Worm (Caenorhabditis elegans) whole organism, L2 larva: Measurements from ENCODE around the gene F46B3.23.

Source experiments
- R02D3.7 ChIP-seq: fragments of 150-350 bp; optimal IDR thresholded peaks from 2 replicates; lab custom pipeline; 2014; ENCODE audit warnings: missing biosample characterization, missing genetic modification characterization
- Y55F3AM.14 ChIP-seq: fragments of 200-800 bp; sonication (Bioruptor generic); optimal IDR thresholded peaks from 2 replicates; lab custom pipeline; 2018; ENCODE audit warnings: mild to moderate bottlenecking, missing genetic modification characterization, missing compliant biosample characterization
- ZK546.5 ChIP-seq: sonication (generic microtip); optimal IDR thresholded peaks from 2 replicates; lab custom pipeline; 2017; ENCODE audit warnings: missing biosample characterization, missing genetic modification characterization
- alr-1 ChIP-seq: fragments of 150-350 bp; optimal IDR thresholded peaks from 2 replicates; lab custom pipeline; 2014; ENCODE audit warnings: missing biosample characterization, missing genetic modification characterization
- aly-2 ChIP-seq: fragments of 150-350 bp; optimal IDR thresholded peaks from 2 replicates; lab custom pipeline; 2014; ENCODE audit warnings: missing biosample characterization, missing genetic modification characterization
- ama-1 ChIP-seq: fragments of 150-350 bp; optimal IDR thresholded peaks from 2 replicates; lab custom pipeline; 2018; ENCODE audit warnings: inconsistent platforms
- blmp-1 ChIP-seq: sonication (generic microtip); optimal IDR thresholded peaks from 2 replicates; lab custom pipeline; 2017; ENCODE audit warnings: missing genetic modification characterization, mild to moderate bottlenecking, missing compliant biosample characterization, antibody characterized with exemption, moderate library complexity; ENCODE audit not compliant: insufficient read depth
- ceh-82 ChIP-seq: fragments of 150-350 bp; optimal IDR thresholded peaks from 2 replicates; lab custom pipeline; 2014; ENCODE audit warnings: missing biosample characterization, missing genetic modification characterization
- crh-2 ChIP-seq: sonication (generic microtip); optimal IDR thresholded peaks from 2 replicates; lab custom pipeline; 2017; ENCODE audit warnings: missing biosample characterization, missing genetic modification characterization
- dmd-4 ChIP-seq: sonication (generic microtip); optimal IDR thresholded peaks from 2 replicates; lab custom pipeline; 2017; ENCODE audit warnings: missing biosample characterization, missing genetic modification characterization
- egl-27 ChIP-seq: sonication (generic microtip); optimal IDR thresholded peaks from 3 replicates; lab custom pipeline; 2017; ENCODE audit warnings: missing biosample characterization, missing genetic modification reagents, missing genetic modification characterization
- elt-1 ChIP-seq: fragments of 150-350 bp; optimal IDR thresholded peaks from 2 replicates; lab custom pipeline; 2014; ENCODE audit warnings: missing biosample characterization, missing genetic modification characterization
- elt-3 ChIP-seq: sonication (generic microtip); optimal IDR thresholded peaks from 2 replicates; lab custom pipeline; 2017; ENCODE audit warnings: missing biosample characterization, missing genetic modification characterization
- fos-1 ChIP-seq: fragments of 150-350 bp; optimal IDR thresholded peaks from 2 replicates; lab custom pipeline; 2014; ENCODE audit warnings: missing biosample characterization, missing genetic modification characterization
- gmeb-1 ChIP-seq: fragments of 150-350 bp; optimal IDR thresholded peaks from 2 replicates; lab custom pipeline; 2014; ENCODE audit warnings: missing biosample characterization, missing genetic modification characterization
- lin-11 ChIP-seq: fragments of 150-350 bp; sonication (generic microtip); optimal IDR thresholded peaks from 2 replicates; lab custom pipeline; 2014; ENCODE audit warnings: missing biosample characterization, missing genetic modification characterization, inconsistent platforms, mixed read lengths
- lin-13 ChIP-seq: fragments of 150-350 bp; optimal IDR thresholded peaks from 2 replicates; lab custom pipeline; 2014; ENCODE audit warnings: missing biosample characterization, missing genetic modification reagents, missing genetic modification characterization
- lin-39 ChIP-seq: fragments of 150-350 bp; optimal IDR thresholded peaks from 2 replicates; lab custom pipeline; 2014; ENCODE audit warnings: missing biosample characterization, missing genetic modification reagents, missing genetic modification characterization
- mab-5 ChIP-seq: fragments of 150-350 bp; optimal IDR thresholded peaks from 2 replicates; lab custom pipeline; 2014; ENCODE audit warnings: missing biosample characterization, missing genetic modification characterization
- nhr-10 ChIP-seq: sonication (generic microtip); optimal IDR thresholded peaks from 2 replicates; lab custom pipeline; 2017; ENCODE audit warnings: missing biosample characterization, missing genetic modification characterization
- nhr-11 ChIP-seq: fragments of 150-350 bp; optimal IDR thresholded peaks from 2 replicates; lab custom pipeline; 2014; ENCODE audit warnings: missing biosample characterization, missing genetic modification characterization
- nhr-12 ChIP-seq: fragments of 150-350 bp; optimal IDR thresholded peaks from 2 replicates; lab custom pipeline; 2014; ENCODE audit warnings: missing biosample characterization, missing genetic modification characterization
- nhr-23 ChIP-seq: fragments of 150-350 bp; optimal IDR thresholded peaks from 2 replicates; lab custom pipeline; 2014; ENCODE audit warnings: missing biosample characterization, missing genetic modification reagents, missing genetic modification characterization
- nhr-237 ChIP-seq: fragments of 150-350 bp; optimal IDR thresholded peaks from 2 replicates; lab custom pipeline; 2014; ENCODE audit warnings: missing biosample characterization, missing genetic modification characterization
- nhr-25 ChIP-seq: fragments of 150-350 bp; sonication (generic microtip); optimal IDR thresholded peaks from 3 replicates; lab custom pipeline; 2014; ENCODE audit warnings: missing biosample characterization, missing genetic modification characterization
- nhr-6 ChIP-seq: fragments of 150-350 bp; optimal IDR thresholded peaks from 2 replicates; lab custom pipeline; 2014; ENCODE audit warnings: missing biosample characterization, missing genetic modification characterization
- peb-1 ChIP-seq: fragments of 150-350 bp; optimal IDR thresholded peaks from 2 replicates; lab custom pipeline; 2014; ENCODE audit warnings: missing biosample characterization, missing genetic modification characterization
- skn-1 ChIP-seq: sonication (generic microtip); optimal IDR thresholded peaks from 2 replicates; lab custom pipeline; 2017; ENCODE audit warnings: missing biosample characterization, missing genetic modification characterization
- sma-3 ChIP-seq: sonication (generic microtip); optimal IDR thresholded peaks from 2 replicates; lab custom pipeline; 2016; ENCODE audit warnings: missing genetic modification reagents, missing genetic modification characterization, missing compliant biosample characterization
- sma-9 ChIP-seq, 2 experiments: fragments of 150-350 bp in 1 of 2; sonication (generic microtip) in 1 of 2; optimal IDR thresholded peaks; 2 replicates each; lab custom pipeline; 2014 to 2016; ENCODE audit warnings: missing genetic modification characterization in 2 of 2, mild to moderate bottlenecking in 1 of 2, missing biosample characterization in 1 of 2, missing compliant biosample characterization in 1 of 2, missing genetic modification reagents in 1 of 2, moderate library complexity in 1 of 2
- unc-55 ChIP-seq: fragments of 150-350 bp; sonication (generic microtip); optimal IDR thresholded peaks from 3 replicates; lab custom pipeline; 2014; ENCODE audit warnings: missing biosample characterization, missing genetic modification reagents, missing genetic modification characterization
- unc-62 ChIP-seq: fragments of 150-350 bp; optimal IDR thresholded peaks from 2 replicates; lab custom pipeline; 2014; ENCODE audit warnings: missing biosample characterization, missing genetic modification reagents, missing genetic modification characterization
- zag-1 ChIP-seq: fragments of 150-350 bp; optimal IDR thresholded peaks from 2 replicates; lab custom pipeline; 2014; ENCODE audit warnings: missing biosample characterization, missing genetic modification characterization
- ztf-11 ChIP-seq: sonication (generic microtip); optimal IDR thresholded peaks from 2 replicates; lab custom pipeline; 2017; ENCODE audit warnings: missing biosample characterization, missing genetic modification characterization

Gene F46B3.23

DNA sequence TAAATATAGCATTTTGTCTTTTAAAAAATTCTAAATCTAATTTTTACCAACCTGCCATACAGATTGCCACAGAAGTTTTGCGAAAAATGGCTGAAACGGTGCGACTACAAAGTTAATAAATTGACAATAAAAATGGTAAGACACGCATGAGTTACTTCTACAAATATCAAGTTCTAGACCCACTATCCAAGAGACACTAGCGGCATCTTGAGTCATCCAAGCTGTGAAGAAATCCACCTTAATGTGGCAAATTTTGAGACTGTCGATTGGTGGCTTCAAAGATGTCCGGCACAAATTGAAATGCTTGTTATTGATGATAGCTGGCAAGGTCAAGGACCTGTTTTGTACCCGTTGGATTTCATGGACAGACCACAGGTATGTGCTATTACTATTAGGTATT, 27.8 kb upstream of the F46B3.23 start, which contains the start of gene F46B3.16:
Gene F46B3.16, plus strand, starts transcription at position 301 of the 400 bp plus-strand sequence.
- TF ChIP-seq aly-2 (tag; lab: Kevin White, UChicago) = no peak
- no peak for TF ChIP-seq ceh-82 (tag; lab: Kevin White, UChicago)
- TF ChIP-seq lin-11 (tag; lab: Kevin White, UChicago) = no peak

- TF ChIP-seq blmp-1 (tag; lab: Kevin White, UChicago) = no peak
- TF ChIP-seq R02D3.7 = no peak
- no peak for TF ChIP-seq ztf-11 (tag; lab: Kevin White, UChicago)
- TF ChIP-seq gmeb-1 = no peak
- no peak for TF ChIP-seq Y55F3AM.14 (GFP tag; lab: Kevin White, UChicago)
- no peak for TF ChIP-seq elt-1 (tag; lab: Kevin White, UChicago)
- TF ChIP-seq crh-2 (tag; lab: Kevin White, UChicago) = no peak
- TF ChIP-seq nhr-23 (tag; lab: Kevin White, UChicago) = no peak
- TF ChIP-seq skn-1 (tag; lab: Kevin White, UChicago) = no peak
- no peak for TF ChIP-seq nhr-10
- no peak for TF ChIP-seq zag-1 (tag; lab: Kevin White, UChicago)
- no peak for TF ChIP-seq unc-62
- no peak for TF ChIP-seq nhr-11 (tag; lab: Kevin White, UChicago)
- TF ChIP-seq fos-1 (tag; lab: Kevin White, UChicago) = no peak
- no peak for TF ChIP-seq sma-9 (GFP tag; optimal IDR thresholded peaks at IDR 0.05; lab: Kevin White, UChicago)
- TF ChIP-seq sma-9 (tag; optimal IDR thresholded peaks at IDR 0.05; lab: Kevin White, UChicago) = no peak
- no peak for TF ChIP-seq sma-3 (GFP tag; lab: Kevin White, UChicago)
- TF ChIP-seq egl-27 (tag; lab: Kevin White, UChicago) = no peak
- no peak for TF ChIP-seq nhr-237 (tag; lab: Kevin White, UChicago)
- no peak for TF ChIP-seq ama-1 (lab: Kevin White, UChicago)
- TF ChIP-seq mab-5 = no peak
These were observed 27.1 kb upstream of the F46B3.23 start, which contains the start of gene F46B3.15 for ce11 chrV:20633619-20634018. TSS of gene F46B3.15 (minus strand) at chrV:20633719.

ce11 chrV:20631255-20631654, 24.7 kb upstream of the F46B3.23 start, which contains the start of gene F46B3.14:
TSS of gene F46B3.14 (minus strand) at chrV:20631355.
- TF ChIP-seq alr-1 (tag; lab: Kevin White, UChicago) (no peak), nhr-6 (tag; lab: Kevin White, UChicago) (no peak), sma-3 (GFP tag; lab: Kevin White, UChicago) (no peak), peb-1 (tag; lab: Kevin White, UChicago) (no peak), aly-2 (tag; lab: Kevin White, UChicago) (no peak), crh-2 (tag; lab: Kevin White, UChicago) (no peak), fos-1 (tag; lab: Kevin White, UChicago) (no peak), elt-1 (tag; lab: Kevin White, UChicago) (no peak), lin-13 (GFP tag; lab: Kevin White, UChicago) (no peak)

DNA sequence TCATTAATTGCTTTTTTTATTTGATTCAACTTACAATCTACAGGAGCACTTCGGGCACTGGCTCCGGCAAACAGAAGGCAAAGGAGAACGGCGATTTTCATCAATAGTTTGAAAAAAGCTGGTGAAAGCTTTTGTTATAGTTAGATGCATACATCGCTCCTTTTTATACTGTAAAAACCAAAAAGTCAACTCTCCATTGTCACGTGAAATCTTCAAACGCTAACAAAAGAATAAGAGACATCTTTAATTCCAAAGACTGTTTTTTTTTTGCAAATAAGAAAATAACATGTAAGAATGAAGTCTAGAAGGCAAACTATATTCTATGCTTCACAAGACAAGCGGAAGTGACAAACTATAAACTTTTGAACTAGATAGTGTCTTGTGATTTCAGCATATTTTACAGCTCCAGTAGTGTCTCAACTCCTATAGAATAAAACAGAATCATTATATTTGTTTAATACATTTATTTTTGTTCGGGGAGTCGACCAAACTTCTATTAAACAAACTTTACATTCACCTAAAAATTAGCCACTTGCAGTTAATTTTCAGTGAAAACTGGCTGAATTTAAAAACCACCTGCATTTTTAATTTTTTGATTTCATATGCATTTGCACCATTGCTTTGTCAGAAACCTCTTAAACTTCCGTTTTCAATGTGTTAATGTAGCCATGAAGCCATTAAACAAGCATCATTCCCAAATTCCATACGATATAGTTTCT, 19.7 kb upstream of the F46B3.23 start, which contains the start of the genes F46B3.9 and srz-18:
Gene F46B3.9, minus strand, starts transcription at position 101 of the 719 bp plus-strand sequence.
Gene srz-18, plus strand, starts transcription at position 669 of the 719 bp plus-strand sequence.
- TF ChIP-seq lin-39 = no peak
- no peak for TF ChIP-seq nhr-25 (tag; lab: Kevin White, UChicago)
- no peak for TF ChIP-seq dmd-4 (tag; lab: Kevin White, UChicago)
- TF ChIP-seq ztf-11 (tag; lab: Kevin White, UChicago) = no peak
- no peak for TF ChIP-seq ZK546.5
- no peak for TF ChIP-seq unc-55
- no peak for TF ChIP-seq elt-1 (tag; lab: Kevin White, UChicago)
- no peak for TF ChIP-seq ceh-82 (tag; lab: Kevin White, UChicago)
- no peak for TF ChIP-seq nhr-12 (tag; lab: Kevin White, UChicago)
- TF ChIP-seq gmeb-1 = no peak
- no peak for TF ChIP-seq nhr-6 (tag; lab: Kevin White, UChicago)
- TF ChIP-seq sma-9 (GFP tag; optimal IDR thresholded peaks at IDR 0.05; lab: Kevin White, UChicago) = no peak
- TF ChIP-seq sma-9 (tag; optimal IDR thresholded peaks at IDR 0.05; lab: Kevin White, UChicago) = no peak
- TF ChIP-seq lin-13 (GFP tag; lab: Kevin White, UChicago) = no peak
- TF ChIP-seq skn-1 (tag; lab: Kevin White, UChicago) = no peak
- TF ChIP-seq elt-3 (tag; lab: Kevin White, UChicago) = no peak
- no peak for TF ChIP-seq ama-1 (lab: Kevin White, UChicago)
